Worm (Caenorhabditis elegans): Measurements from ENCODE around the gene F31B12.4.
A peak's percentile ranks its signal among the peaks of the same experiment; 100 is the strongest.

F31B12.4 gene

DNA sequence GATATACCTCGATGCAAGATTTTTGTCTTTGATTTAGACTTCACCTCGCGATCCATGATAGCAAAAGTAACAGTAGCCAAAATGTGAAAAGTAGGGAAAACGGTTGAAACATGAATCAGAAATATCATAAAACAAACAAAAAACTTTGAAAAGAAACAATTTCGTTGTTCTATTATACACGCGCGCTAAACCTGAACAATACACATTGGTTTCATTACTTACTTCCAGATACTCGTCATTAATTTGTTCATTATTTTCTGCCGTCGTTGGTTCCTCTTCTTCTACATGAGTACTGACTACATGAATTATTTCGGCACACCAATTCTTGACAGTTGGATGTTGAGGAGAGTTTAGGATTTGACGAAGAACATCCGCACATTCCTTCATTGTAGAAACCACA is 16.0 kb downstream of the F31B12.4 start, which contains the start of gene F31B12.3:
Gene F31B12.3, minus strand, starts transcription at position 101 of the 400 bp plus-strand sequence.
- no peak for TF ChIP-seq mab-9 (GFP tag; IDR thresholded peaks at IDR 0.05)
- no peak for TF ChIP-seq elt-2 (tag; optimal IDR thresholded peaks at IDR 0.05)
- TF ChIP-seq snu-23 (GFP tag; optimal IDR thresholded peaks at IDR 0.05), result no peak
- no peak for TF ChIP-seq pax-3 (tag; optimal IDR thresholded peaks at IDR 0.05)
- TF ChIP-seq dsc-1 (tag; optimal IDR thresholded peaks at IDR 0.05), result no peak
- TF ChIP-seq elt-3 (tag; optimal IDR thresholded peaks at IDR 0.05), result no peak

DNA sequence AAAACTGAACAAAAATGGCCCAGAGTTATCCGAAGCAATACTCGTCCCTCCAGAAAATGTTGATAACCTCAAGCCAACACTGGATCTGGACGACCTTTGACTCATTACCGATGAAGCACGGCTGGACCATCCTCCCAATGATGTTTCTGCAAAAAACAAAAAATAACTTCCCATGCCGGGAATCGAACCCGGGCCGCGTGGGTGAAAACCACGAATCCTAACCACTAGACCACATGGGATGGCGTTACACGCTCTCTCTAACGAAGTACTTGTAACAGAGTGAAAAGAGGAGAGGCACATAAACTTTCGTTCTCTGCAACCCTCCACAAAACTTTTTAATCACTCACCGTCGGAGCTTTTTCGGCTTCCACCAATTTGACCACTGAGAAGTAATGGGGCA is 16.6 kb downstream of the F31B12.4 start:
- peak in 1 of 2 experiments; percentile 46 for TF ChIP-seq mdl-1 (tag; optimal IDR thresholded peaks at IDR 0.05)
- peak; percentile 58 for TF ChIP-seq nhr-20 (tag; optimal IDR thresholded peaks at IDR 0.05)
- TF ChIP-seq isw-1 (GFP tag; IDR thresholded peaks at IDR 0.05), result peak; percentile 24; the same call in 1 of the 2 replicates
- peak; percentile 35 for TF ChIP-seq xbp-1 (tag; optimal IDR thresholded peaks at IDR 0.05)
- peak; percentile 69 for TF ChIP-seq nhr-47 (tag; optimal IDR thresholded peaks at IDR 0.05)
- no peak for TF ChIP-seq F16B12.6 (tag; optimal IDR thresholded peaks at IDR 0.05)
- peak; percentile 38 for TF ChIP-seq fkh-8 (tag; optimal IDR thresholded peaks at IDR 0.05)
- TF ChIP-seq nhr-90 (tag; optimal IDR thresholded peaks at IDR 0.05; ENCODE audit: poor library complexity), result peak; percentile 48
- TF ChIP-seq elt-2 (tag; optimal IDR thresholded peaks at IDR 0.05), result peak; percentile 13
- TF ChIP-seq unc-130 (tag; optimal IDR thresholded peaks at IDR 0.05), result peak; percentile 40
- TF ChIP-seq efl-3 (GFP tag; optimal IDR thresholded peaks at IDR 0.05), result no peak
- TF ChIP-seq ceh-82 (tag; optimal IDR thresholded peaks at IDR 0.05), result peak in 2 of 3 experiments; percentile 23 to 49
- 0 out of 2 replicates have a peak, but pooled peaks have one; percentile 5 for TF ChIP-seq grh-1 (GFP tag; IDR thresholded peaks at IDR 0.05)
- peak; percentile 18 for TF ChIP-seq unc-86 (tag; optimal IDR thresholded peaks at IDR 0.05)
- peak; percentile 45 for TF ChIP-seq tbx-2 (tag; optimal IDR thresholded peaks at IDR 0.05)
- no peak for TF ChIP-seq nhr-237 (tag; optimal IDR thresholded peaks at IDR 0.05)
- TF ChIP-seq mep-1 (tag; optimal IDR thresholded peaks at IDR 0.05), result peak; percentile 54
- peak; percentile 53; the same call in 1 of the 2 replicates for TF ChIP-seq mab-9 (GFP tag; IDR thresholded peaks at IDR 0.05)
- no peak for TF ChIP-seq nhr-12 (tag; optimal IDR thresholded peaks at IDR 0.05)
- no peak for TF ChIP-seq hlh-17 (GFP tag; optimal IDR thresholded peaks at IDR 0.05; ENCODE audit: borderline replicate concordance)
- peak; percentile 49 for TF ChIP-seq ceh-88 (GFP tag; IDR thresholded peaks at IDR 0.05)
- peak; percentile 68 for TF ChIP-seq nhr-71 (tag; optimal IDR thresholded peaks at IDR 0.05)
- TF ChIP-seq ztf-4 (tag; optimal IDR thresholded peaks at IDR 0.05), result no peak
- no peak for TF ChIP-seq lin-35 (GFP tag; optimal IDR thresholded peaks at IDR 0.05)
- peak; percentile 71 for TF ChIP-seq rnt-1 (tag; optimal IDR thresholded peaks at IDR 0.05)
- peak; percentile 75 for TF ChIP-seq nhr-19 (GFP tag; conservative IDR thresholded peaks at IDR 0.05)
- TF ChIP-seq pax-3 (tag; optimal IDR thresholded peaks at IDR 0.05), result no peak
- TF ChIP-seq pqm-1 (tag; optimal IDR thresholded peaks at IDR 0.05), result no peak
- peak; percentile 61 for TF ChIP-seq lin-14 (GFP tag; optimal IDR thresholded peaks at IDR 0.05)
- peak; percentile 47 for TF ChIP-seq swsn-7 (tag; optimal IDR thresholded peaks at IDR 0.05)
- TF ChIP-seq hpl-2 (GFP tag; optimal IDR thresholded peaks at IDR 0.05), result no peak
- TF ChIP-seq snpc-4 (tag; optimal IDR thresholded peaks at IDR 0.05), result peak; percentile 10
- peak; percentile 49 for TF ChIP-seq nhr-85 (tag)
- peak in 1 of 2 experiments; percentile 4 for TF ChIP-seq efl-1 (optimal IDR thresholded peaks at IDR 0.05)
- TF ChIP-seq efl-1 (GFP tag; optimal IDR thresholded peaks at IDR 0.05 in 1 of 2), result peak in 1 of 2 experiments; percentile 82
- peak; percentile 49 for TF ChIP-seq dsc-1 (tag; optimal IDR thresholded peaks at IDR 0.05)
- no peak for TF ChIP-seq sox-4 (tag; optimal IDR thresholded peaks at IDR 0.05)
- no peak for TF ChIP-seq elt-3 (tag; optimal IDR thresholded peaks at IDR 0.05)
- TF ChIP-seq C16A3.4 (tag; optimal IDR thresholded peaks at IDR 0.05), result peak; percentile 27
- TF ChIP-seq snu-23 (GFP tag; optimal IDR thresholded peaks at IDR 0.05), result peak; percentile 72

DNA sequence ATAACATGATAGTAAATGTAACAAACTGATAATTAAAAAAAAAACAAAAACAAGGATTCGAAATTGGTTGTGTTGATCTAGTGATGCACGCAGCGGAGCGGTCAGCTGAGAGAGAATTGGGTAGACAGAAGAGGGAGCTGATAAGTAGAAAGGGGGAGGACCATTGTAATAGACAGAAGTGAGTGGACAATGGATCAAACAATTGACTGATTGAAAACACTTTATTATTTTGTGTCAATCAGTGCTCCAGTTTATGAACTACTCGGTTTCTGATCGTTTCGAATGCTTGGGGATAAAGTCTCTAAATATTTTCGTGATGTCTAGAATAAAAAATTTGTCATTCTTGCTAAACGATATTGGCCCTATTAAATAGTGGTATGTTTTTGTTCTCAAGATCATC is 30.0 kb downstream of the F31B12.4 start:
- TF ChIP-seq lin-15B (tag; optimal IDR thresholded peaks at IDR 0.05) (no peak), unc-130 (tag; optimal IDR thresholded peaks at IDR 0.05) (no peak), C04F5.9 (tag; optimal IDR thresholded peaks at IDR 0.05) (no peak), fkh-4 (tag; optimal IDR thresholded peaks at IDR 0.05; ENCODE audit: borderline replicate concordance) (no peak), efl-1 (optimal IDR thresholded peaks at IDR 0.05) (no peak), efl-1 (GFP tag; optimal IDR thresholded peaks at IDR 0.05 in 1 of 2) (peak in 1 of 2 experiments; percentile 39), ceh-8 (GFP tag; optimal IDR thresholded peaks at IDR 0.05) (no peak), sptf-1 (tag; optimal IDR thresholded peaks at IDR 0.05) (no peak), mdl-1 (tag; optimal IDR thresholded peaks at IDR 0.05) (no peak), rnt-1 (tag; optimal IDR thresholded peaks at IDR 0.05) (peak; percentile 21), nhr-84 (tag; optimal IDR thresholded peaks at IDR 0.05) (no peak), F16B12.6 (tag; optimal IDR thresholded peaks at IDR 0.05) (no peak)

Data from whole organism, L1 larva.